Worm (Caenorhabditis elegans): ENCODE measurements around the gene srx-73.

- TF ChIP-seq skn-1 (tag; optimal IDR thresholded peaks at IDR 0.05), result no peak
- TF ChIP-seq sma-9 (GFP tag; optimal IDR thresholded peaks at IDR 0.05), result no peak
- TF ChIP-seq sma-9 (tag; optimal IDR thresholded peaks at IDR 0.05), result no peak
- no peak for TF ChIP-seq elt-3 (tag; optimal IDR thresholded peaks at IDR 0.05)
- TF ChIP-seq unc-55 (GFP tag; optimal IDR thresholded peaks at IDR 0.05), result no peak
- TF ChIP-seq ztf-11 (tag; optimal IDR thresholded peaks at IDR 0.05), result no peak
- TF ChIP-seq crh-2 (tag; optimal IDR thresholded peaks at IDR 0.05), result no peak
- TF ChIP-seq ceh-82 (tag; optimal IDR thresholded peaks at IDR 0.05), result no peak
- no peak for TF ChIP-seq dmd-4 (tag; optimal IDR thresholded peaks at IDR 0.05)
Observed at ce11 chrV:4668636-4669035, 3.1 kb upstream of the srx-73 start, which contains the start of gene srx-77.
